Worm (Caenorhabditis elegans) whole organism, L2 larva: Measurements from ENCODE around the gene srbc-58.
A peak's percentile ranks its signal among the peaks of the same experiment; 100 is the strongest.

Source experiments
- C34F6.9 ChIP-seq: fragments of 150-350 bp; optimal IDR thresholded peaks from 2 replicates; lab custom pipeline; 2014; ENCODE audit warnings: missing biosample characterization, missing genetic modification characterization
- R02D3.7 ChIP-seq: fragments of 150-350 bp; optimal IDR thresholded peaks from 2 replicates; lab custom pipeline; 2014; ENCODE audit warnings: missing biosample characterization, missing genetic modification characterization
- Y55F3AM.14 ChIP-seq: fragments of 200-800 bp; sonication (Bioruptor generic); optimal IDR thresholded peaks from 2 replicates; lab custom pipeline; 2018; ENCODE audit warnings: mild to moderate bottlenecking, missing genetic modification characterization, missing compliant biosample characterization
- ZK546.5 ChIP-seq: sonication (generic microtip); optimal IDR thresholded peaks from 2 replicates; lab custom pipeline; 2017; ENCODE audit warnings: missing biosample characterization, missing genetic modification characterization
- alr-1 ChIP-seq: fragments of 150-350 bp; optimal IDR thresholded peaks from 2 replicates; lab custom pipeline; 2014; ENCODE audit warnings: missing biosample characterization, missing genetic modification characterization
- aly-2 ChIP-seq: fragments of 150-350 bp; optimal IDR thresholded peaks from 2 replicates; lab custom pipeline; 2014; ENCODE audit warnings: missing biosample characterization, missing genetic modification characterization
- ama-1 ChIP-seq: fragments of 150-350 bp; optimal IDR thresholded peaks from 2 replicates; lab custom pipeline; 2018; ENCODE audit warnings: inconsistent platforms
- blmp-1 ChIP-seq: sonication (generic microtip); optimal IDR thresholded peaks from 2 replicates; lab custom pipeline; 2017; ENCODE audit warnings: missing genetic modification characterization, mild to moderate bottlenecking, missing compliant biosample characterization, antibody characterized with exemption, moderate library complexity; ENCODE audit not compliant: insufficient read depth
- ceh-16 ChIP-seq: fragments of 150-350 bp; optimal IDR thresholded peaks from 2 replicates; lab custom pipeline; 2014; ENCODE audit warnings: missing biosample characterization, missing genetic modification characterization
- crh-2 ChIP-seq: sonication (generic microtip); optimal IDR thresholded peaks from 2 replicates; lab custom pipeline; 2017; ENCODE audit warnings: missing biosample characterization, missing genetic modification characterization
- dmd-4 ChIP-seq: sonication (generic microtip); optimal IDR thresholded peaks from 2 replicates; lab custom pipeline; 2017; ENCODE audit warnings: missing biosample characterization, missing genetic modification characterization
- egl-27 ChIP-seq: sonication (generic microtip); optimal IDR thresholded peaks from 3 replicates; lab custom pipeline; 2017; ENCODE audit warnings: missing biosample characterization, missing genetic modification reagents, missing genetic modification characterization
- elt-1 ChIP-seq: fragments of 150-350 bp; optimal IDR thresholded peaks from 2 replicates; lab custom pipeline; 2014; ENCODE audit warnings: missing biosample characterization, missing genetic modification characterization
- elt-3 ChIP-seq: sonication (generic microtip); optimal IDR thresholded peaks from 2 replicates; lab custom pipeline; 2017; ENCODE audit warnings: missing biosample characterization, missing genetic modification characterization
- lin-11 ChIP-seq: fragments of 150-350 bp; sonication (generic microtip); optimal IDR thresholded peaks from 2 replicates; lab custom pipeline; 2014; ENCODE audit warnings: missing biosample characterization, missing genetic modification characterization, inconsistent platforms, mixed read lengths
- lin-13 ChIP-seq: fragments of 150-350 bp; optimal IDR thresholded peaks from 2 replicates; lab custom pipeline; 2014; ENCODE audit warnings: missing biosample characterization, missing genetic modification reagents, missing genetic modification characterization
- lin-39 ChIP-seq: fragments of 150-350 bp; optimal IDR thresholded peaks from 2 replicates; lab custom pipeline; 2014; ENCODE audit warnings: missing biosample characterization, missing genetic modification reagents, missing genetic modification characterization
- mdl-1 ChIP-seq, 2 experiments: fragments of 150-350 bp in 1 of 2; sonication (generic microtip) in 1 of 2; optimal IDR thresholded peaks; 2 replicates each; lab custom pipeline; 2017; ENCODE audit warnings: missing biosample characterization in 2 of 2, missing genetic modification characterization in 2 of 2
- nhr-12 ChIP-seq: fragments of 150-350 bp; optimal IDR thresholded peaks from 2 replicates; lab custom pipeline; 2014; ENCODE audit warnings: missing biosample characterization, missing genetic modification characterization
- nhr-129 ChIP-seq: fragments of 150-350 bp; optimal IDR thresholded peaks from 2 replicates; lab custom pipeline; 2014; ENCODE audit warnings: missing biosample characterization, missing genetic modification characterization
- nhr-21 ChIP-seq: fragments of 150-350 bp; optimal IDR thresholded peaks from 2 replicates; lab custom pipeline; 2014; ENCODE audit warnings: missing biosample characterization, missing genetic modification characterization
- nhr-23 ChIP-seq: fragments of 150-350 bp; optimal IDR thresholded peaks from 2 replicates; lab custom pipeline; 2014; ENCODE audit warnings: missing biosample characterization, missing genetic modification reagents, missing genetic modification characterization
- nhr-237 ChIP-seq: fragments of 150-350 bp; optimal IDR thresholded peaks from 2 replicates; lab custom pipeline; 2014; ENCODE audit warnings: missing biosample characterization, missing genetic modification characterization
- nhr-25 ChIP-seq: fragments of 150-350 bp; sonication (generic microtip); optimal IDR thresholded peaks from 3 replicates; lab custom pipeline; 2014; ENCODE audit warnings: missing biosample characterization, missing genetic modification characterization
- nhr-6 ChIP-seq: fragments of 150-350 bp; optimal IDR thresholded peaks from 2 replicates; lab custom pipeline; 2014; ENCODE audit warnings: missing biosample characterization, missing genetic modification characterization
- peb-1 ChIP-seq: fragments of 150-350 bp; optimal IDR thresholded peaks from 2 replicates; lab custom pipeline; 2014; ENCODE audit warnings: missing biosample characterization, missing genetic modification characterization
- sem-4 ChIP-seq: fragments of 150-350 bp; optimal IDR thresholded peaks from 2 replicates; lab custom pipeline; 2014; ENCODE audit warnings: missing biosample characterization, missing genetic modification reagents, missing genetic modification characterization
- skn-1 ChIP-seq: sonication (generic microtip); optimal IDR thresholded peaks from 2 replicates; lab custom pipeline; 2017; ENCODE audit warnings: missing biosample characterization, missing genetic modification characterization
- sma-3 ChIP-seq: sonication (generic microtip); optimal IDR thresholded peaks from 2 replicates; lab custom pipeline; 2016; ENCODE audit warnings: missing genetic modification reagents, missing genetic modification characterization, missing compliant biosample characterization
- sma-9 ChIP-seq, 2 experiments: fragments of 150-350 bp in 1 of 2; sonication (generic microtip) in 1 of 2; optimal IDR thresholded peaks; 2 replicates each; lab custom pipeline; 2014 to 2016; ENCODE audit warnings: missing genetic modification characterization in 2 of 2, mild to moderate bottlenecking in 1 of 2, missing biosample characterization in 1 of 2, missing compliant biosample characterization in 1 of 2, missing genetic modification reagents in 1 of 2, moderate library complexity in 1 of 2
- snpc-4 ChIP-seq: fragments of 150-350 bp; optimal IDR thresholded peaks from 2 replicates; lab custom pipeline; 2014; ENCODE audit warnings: missing biosample characterization, missing genetic modification characterization
- unc-39 ChIP-seq: fragments of 150-350 bp; optimal IDR thresholded peaks from 2 replicates; lab custom pipeline; 2014; ENCODE audit warnings: missing biosample characterization, missing genetic modification characterization
- unc-55 ChIP-seq: fragments of 150-350 bp; sonication (generic microtip); optimal IDR thresholded peaks from 3 replicates; lab custom pipeline; 2014; ENCODE audit warnings: missing biosample characterization, missing genetic modification reagents, missing genetic modification characterization
- unc-62 ChIP-seq: fragments of 150-350 bp; optimal IDR thresholded peaks from 2 replicates; lab custom pipeline; 2014; ENCODE audit warnings: missing biosample characterization, missing genetic modification reagents, missing genetic modification characterization
- ztf-1 ChIP-seq: fragments of 200-800 bp; sonication (Bioruptor generic); conservative IDR thresholded peaks from 2 replicates; pipeline ENCODE4 v1.3.6; 2022; ENCODE audit warnings: missing genetic modification characterization, missing compliant biosample characterization
- ztf-11 ChIP-seq: sonication (generic microtip); optimal IDR thresholded peaks from 2 replicates; lab custom pipeline; 2017; ENCODE audit warnings: missing biosample characterization, missing genetic modification characterization
- ztf-4 ChIP-seq: fragments of 150-350 bp; optimal IDR thresholded peaks from 2 replicates; lab custom pipeline; 2014; ENCODE audit warnings: missing biosample characterization, missing genetic modification characterization

srbc-58 gene

ce11 chrV:801555-802060, 26.8 kb downstream of the srbc-58 start:
- peak; percentile 77 for TF ChIP-seq sma-9 (GFP tag; optimal IDR thresholded peaks at IDR 0.05; lab: Kevin White, UChicago)
- TF ChIP-seq sma-9 (tag; optimal IDR thresholded peaks at IDR 0.05; lab: Kevin White, UChicago) = no peak
- TF ChIP-seq elt-1 = peak; percentile 89
- TF ChIP-seq sem-4 = no peak
- TF ChIP-seq blmp-1 = no peak
- no peak for TF ChIP-seq lin-13 (GFP tag; lab: Kevin White, UChicago)
- no peak for TF ChIP-seq C34F6.9 (tag; lab: Kevin White, UChicago)
- peak; percentile 33 for TF ChIP-seq ceh-16 (tag; lab: Kevin White, UChicago)

- TF ChIP-seq lin-13 (GFP tag; lab: Kevin White, UChicago) (no peak), Y55F3AM.14 (GFP tag; lab: Kevin White, UChicago) (no peak), alr-1 (tag; lab: Kevin White, UChicago) (no peak), mdl-1 (tag; optimal IDR thresholded peaks at IDR 0.05; lab: Kevin White, UChicago) (no peak), ceh-16 (tag; lab: Kevin White, UChicago) (no peak), unc-39 (tag; lab: Kevin White, UChicago) (no peak), R02D3.7 (no peak), lin-39 (tag; lab: Kevin White, UChicago) (no peak), sma-3 (GFP tag; lab: Kevin White, UChicago) (no peak), peb-1 (tag; lab: Kevin White, UChicago) (no peak), blmp-1 (no peak)
Observed at ce11 chrV:802726-803125, 27.9 kb downstream of the srbc-58 start.

- TF ChIP-seq unc-62 = no peak
- no peak for TF ChIP-seq ama-1
- no peak for TF ChIP-seq unc-39 (tag; lab: Kevin White, UChicago)
- TF ChIP-seq dmd-4 = no peak
- no peak for TF ChIP-seq nhr-237
- TF ChIP-seq ztf-4 (tag; lab: Kevin White, UChicago) = no peak
- TF ChIP-seq ztf-11 (tag; lab: Kevin White, UChicago) = no peak
- TF ChIP-seq sma-9 (GFP tag; optimal IDR thresholded peaks at IDR 0.05; lab: Kevin White, UChicago) = no peak
- no peak for TF ChIP-seq sma-9 (tag; optimal IDR thresholded peaks at IDR 0.05; lab: Kevin White, UChicago)
- no peak for TF ChIP-seq nhr-129 (tag; lab: Kevin White, UChicago)
Observed at ce11 chrV:803472-803871, 28.7 kb downstream of the srbc-58 start.

- no peak for TF ChIP-seq snpc-4
- no peak for TF ChIP-seq dmd-4
- no peak for TF ChIP-seq crh-2 (tag; lab: Kevin White, UChicago)
- TF ChIP-seq elt-3 (tag; lab: Kevin White, UChicago) = no peak
- no peak for TF ChIP-seq skn-1 (tag; lab: Kevin White, UChicago)
- no peak for TF ChIP-seq nhr-6 (tag; lab: Kevin White, UChicago)
- no peak for TF ChIP-seq nhr-23
- no peak for TF ChIP-seq unc-55 (GFP tag; lab: Kevin White, UChicago)
- TF ChIP-seq aly-2 (tag; lab: Kevin White, UChicago) = no peak
- no peak for TF ChIP-seq nhr-25 (tag; lab: Kevin White, UChicago)
- no peak for TF ChIP-seq ztf-1 (GFP tag; lab: Robert Waterston, UW)
- no peak for TF ChIP-seq nhr-21 (tag; lab: Kevin White, UChicago)
- no peak for TF ChIP-seq nhr-237
- no peak for TF ChIP-seq sma-3 (GFP tag; lab: Kevin White, UChicago)
- TF ChIP-seq nhr-12 (tag; lab: Kevin White, UChicago) = no peak
- TF ChIP-seq ZK546.5 (tag; lab: Kevin White, UChicago) = no peak
- no peak for TF ChIP-seq mdl-1 (tag; optimal IDR thresholded peaks at IDR 0.05; lab: Kevin White, UChicago)
- no peak for TF ChIP-seq lin-39 (tag; lab: Kevin White, UChicago)
- TF ChIP-seq egl-27 = no peak
Observed at ce11 chrV:804485-804884, 29.7 kb downstream of the srbc-58 start, which contains the start of gene nhr-270. nhr-270 (minus strand) TSS chrV:804741.

ce11 chrV:808260-808659, 33.5 kb downstream of the srbc-58 start:
- TF ChIP-seq sma-3 (GFP tag; lab: Kevin White, UChicago) = no peak
- no peak for TF ChIP-seq ztf-11 (tag; lab: Kevin White, UChicago)
- no peak for TF ChIP-seq lin-39 (tag; lab: Kevin White, UChicago)
- no peak for TF ChIP-seq C34F6.9 (tag; lab: Kevin White, UChicago)
- no peak for TF ChIP-seq lin-11
